Fruit fly (Drosophila melanogaster) whole organism, embryonic: ENCODE data around the gene Pde9.

Experiments used
- Bteb2 ChIP-seq: fragments of 200-800 bp; sonication (Bioruptor generic); optimal IDR thresholded peaks from 2 replicates; lab custom pipeline; 2016; ENCODE audit warnings: missing biosample characterization, missing genetic modification characterization
- CG10366 ChIP-seq: fragments of 200-800 bp; sonication (Bioruptor generic); IDR thresholded peaks from 2 replicates; pipeline ENCODE4 v1.3.6; 2022; ENCODE audit warnings: missing biosample characterization, missing genetic modification characterization
- CG11247 ChIP-seq: fragments of 200-800 bp; sonication (Bioruptor generic); IDR thresholded peaks from 2 replicates; pipeline ENCODE4 v1.3.6; 2022; ENCODE audit warnings: missing biosample characterization, missing genetic modification characterization
- CG11695 ChIP-seq: fragments of 200-800 bp; sonication (Bioruptor generic); IDR thresholded peaks from 3 replicates; pipeline ENCODE4 v1.3.6; 2022; ENCODE audit warnings: missing biosample characterization, missing genetic modification characterization
- CG11696 ChIP-seq: fragments of 200-800 bp; sonication (Bioruptor generic); IDR thresholded peaks from 2 replicates; pipeline ENCODE4 v1.3.6; 2022; ENCODE audit warnings: missing biosample characterization, missing genetic modification characterization
- CG12236 ChIP-seq: fragments of 200-800 bp; sonication (Bioruptor generic); optimal IDR thresholded peaks from 2 replicates; lab custom pipeline; 2016; ENCODE audit warnings: missing biosample characterization, missing genetic modification characterization
- CG16863 ChIP-seq: fragments of 200-800 bp; sonication (Bioruptor generic); optimal IDR thresholded peaks from 3 replicates; lab custom pipeline; 2016; ENCODE audit warnings: missing biosample characterization, missing genetic modification characterization
- CG1832 ChIP-seq: fragments of 200-800 bp; sonication (Bioruptor generic); optimal IDR thresholded peaks from 2 replicates; lab custom pipeline; 2017; ENCODE audit warnings: missing biosample characterization, mild to moderate bottlenecking, missing genetic modification characterization, inconsistent platforms
- CG2678 ChIP-seq: fragments of 200-800 bp; sonication (Bioruptor generic); optimal IDR thresholded peaks from 3 replicates; lab custom pipeline; 2019; ENCODE audit warnings: missing biosample characterization, mild to moderate bottlenecking, missing genetic modification characterization, moderate library complexity
- CG3065 ChIP-seq: fragments of 200-800 bp; sonication (Bioruptor generic); optimal IDR thresholded peaks from 2 replicates; lab custom pipeline; 2016; ENCODE audit warnings: missing biosample characterization, missing genetic modification characterization
- CG32772 ChIP-seq: fragments of 200-800 bp; sonication (Bioruptor generic); IDR thresholded peaks from 2 replicates; pipeline ENCODE4 v1.3.6; 2022; ENCODE audit warnings: missing biosample characterization, missing genetic modification characterization
- CG3281 ChIP-seq: fragments of 200-800 bp; sonication (Bioruptor generic); optimal IDR thresholded peaks from 3 replicates; lab custom pipeline; 2017; ENCODE audit warnings: missing biosample characterization, mild to moderate bottlenecking, missing genetic modification characterization
- CG34376 ChIP-seq: fragments of 200-800 bp; sonication (Bioruptor generic); optimal IDR thresholded peaks from 2 replicates; lab custom pipeline; 2018; ENCODE audit warnings: missing biosample characterization, mild to moderate bottlenecking, missing genetic modification characterization
- CG6175 ChIP-seq: fragments of 200-800 bp; sonication (Bioruptor generic); IDR thresholded peaks from 3 replicates; pipeline ENCODE4 v1.3.6; 2022; ENCODE audit warnings: missing biosample characterization, missing genetic modification characterization
- CG6654 ChIP-seq: fragments of 200-800 bp; sonication (Bioruptor generic); optimal IDR thresholded peaks from 2 replicates; lab custom pipeline; 2017; ENCODE audit warnings: missing biosample characterization, mild to moderate bottlenecking, missing genetic modification characterization
- CG6689 ChIP-seq: fragments of 200-800 bp; sonication (Bioruptor generic); IDR thresholded peaks from 2 replicates; pipeline ENCODE4 v1.3.6; 2022; ENCODE audit warnings: missing biosample characterization, missing genetic modification characterization
- CG6791 ChIP-seq: fragments of 200-800 bp; sonication (Bioruptor generic); IDR thresholded peaks from 3 replicates; pipeline ENCODE4 v1.3.6; 2022; ENCODE audit warnings: missing biosample characterization, missing genetic modification characterization; ENCODE audit not compliant: partially characterized antibody
- CG8290 ChIP-seq, 3 experiments: fragments of 200-800 bp; sonication (Bioruptor generic); optimal IDR thresholded peaks; 2 replicates each; lab custom pipeline; 2016 to 2019; ENCODE audit warnings: missing biosample characterization in 3 of 3, missing genetic modification characterization in 3 of 3, mild to moderate bottlenecking in 2 of 3, moderate library complexity in 1 of 3
- D19B ChIP-seq: fragments of 200-800 bp; sonication (Bioruptor generic); optimal IDR thresholded peaks from 2 replicates; lab custom pipeline; 2017; ENCODE audit warnings: missing biosample characterization, mild to moderate bottlenecking, missing genetic modification characterization
- Dp ChIP-seq: fragments of 200-800 bp; sonication (Bioruptor generic); optimal IDR thresholded peaks from 2 replicates; lab custom pipeline; 2018; ENCODE audit warnings: missing biosample characterization, mild to moderate bottlenecking, missing genetic modification characterization, moderate library complexity
- Ets97D ChIP-seq: fragments of 200-800 bp; sonication (Bioruptor generic); optimal IDR thresholded peaks from 3 replicates; lab custom pipeline; 2016; ENCODE audit warnings: missing biosample characterization, missing genetic modification characterization
- Gug ChIP-seq: fragments of 200-800 bp; sonication (Bioruptor generic); IDR thresholded peaks from 4 replicates; pipeline ENCODE4 v1.3.6; 2022; ENCODE audit warnings: missing biosample characterization, missing genetic modification characterization
- Hr78 ChIP-seq, 2 experiments: fragments of 200-800 bp in 1 of 2; fragments of >200 bp in 1 of 2; sonication (Bioruptor generic) in 1 of 2; optimal IDR thresholded peaks; 2 replicates each; lab custom pipeline; 2017 to 2019; ENCODE audit warnings: missing biosample characterization in 2 of 2, missing genetic modification characterization in 2 of 2, mild to moderate bottlenecking in 1 of 2, moderate library complexity in 1 of 2
- Nf-YB ChIP-seq: fragments of 200-800 bp; sonication (Bioruptor generic); optimal IDR thresholded peaks from 3 replicates; lab custom pipeline; 2019; ENCODE audit warnings: missing biosample characterization, mild to moderate bottlenecking, missing genetic modification characterization, moderate library complexity
- Stat92E ChIP-seq, 3 experiments: fragments of >200 bp in 2 of 3; fragments of 200-800 bp in 1 of 3; sonication (Bioruptor generic) in 1 of 3; optimal IDR thresholded peaks; 2 replicates each; lab custom pipeline; 2017 to 2019; ENCODE audit warnings: missing biosample characterization in 3 of 3, missing genetic modification characterization in 3 of 3, mild to moderate bottlenecking in 1 of 3, moderate library complexity in 1 of 3
- ara ChIP-seq: fragments of 200-800 bp; sonication (Bioruptor generic); IDR thresholded peaks from 2 replicates; pipeline ENCODE4 v1.3.6; 2022; ENCODE audit warnings: missing biosample characterization, missing genetic modification characterization
- ash1 ChIP-seq: fragments of 200-800 bp; sonication (Bioruptor generic); optimal IDR thresholded peaks from 2 replicates; lab custom pipeline; 2018; ENCODE audit warnings: missing biosample characterization, mild to moderate bottlenecking, missing genetic modification characterization
- bbx ChIP-seq: fragments of 200-800 bp; sonication (Bioruptor generic); IDR thresholded peaks from 2 replicates; pipeline ENCODE4 v1.3.6; 2022; ENCODE audit warnings: missing biosample characterization, missing genetic modification characterization; ENCODE audit not compliant: partially characterized antibody
- bcd ChIP-seq: fragments of 200-800 bp; sonication (Bioruptor generic); optimal IDR thresholded peaks from 2 replicates; lab custom pipeline; 2017; ENCODE audit warnings: missing biosample characterization, mild to moderate bottlenecking, missing genetic modification characterization
- bigmax ChIP-seq: fragments of 200-800 bp; sonication (Bioruptor generic); optimal IDR thresholded peaks from 2 replicates; lab custom pipeline; 2018; ENCODE audit warnings: missing biosample characterization, mild to moderate bottlenecking, missing genetic modification characterization
- chinmo ChIP-seq: fragments of 200-800 bp; sonication (Bioruptor generic); IDR thresholded peaks from 4 replicates; pipeline ENCODE4 v1.3.6; 2022; ENCODE audit warnings: missing biosample characterization, missing genetic modification characterization; ENCODE audit not compliant: partially characterized antibody
- corto ChIP-seq: fragments of 200-800 bp; sonication (Bioruptor generic); optimal IDR thresholded peaks from 2 replicates; lab custom pipeline; 2016; ENCODE audit warnings: missing biosample characterization, mild to moderate bottlenecking, missing genetic modification characterization, moderate library complexity
- dimm ChIP-seq: fragments of 200-800 bp; sonication (Bioruptor generic); IDR thresholded peaks from 2 replicates; pipeline ENCODE4 v1.3.6; 2022; ENCODE audit warnings: missing biosample characterization, missing genetic modification characterization
- exex ChIP-seq: fragments of 200-800 bp; sonication (Bioruptor generic); optimal IDR thresholded peaks from 4 replicates; lab custom pipeline; 2018; ENCODE audit warnings: missing biosample characterization, mild to moderate bottlenecking, missing genetic modification characterization, moderate library complexity
- gce ChIP-seq: fragments of 200-800 bp; sonication (Bioruptor generic); IDR thresholded peaks from 3 replicates; pipeline ENCODE4 v1.3.6; 2022; ENCODE audit warnings: missing biosample characterization, missing genetic modification characterization
- ham ChIP-seq: fragments of 200-800 bp; sonication (Bioruptor generic); IDR thresholded peaks from 2 replicates; pipeline ENCODE4 v1.3.6; 2022; ENCODE audit warnings: missing biosample characterization, missing genetic modification characterization
- insv ChIP-seq, 2 experiments: fragments of 200-800 bp; sonication (Bioruptor generic); optimal IDR thresholded peaks; 3 replicates each; lab custom pipeline; 2016 to 2018; ENCODE audit warnings: missing biosample characterization in 2 of 2, missing genetic modification characterization in 2 of 2
- ken ChIP-seq: fragments of 200-800 bp; sonication (Bioruptor generic); IDR thresholded peaks from 3 replicates; pipeline ENCODE4 v1.3.6; 2022; ENCODE audit warnings: missing biosample characterization, missing genetic modification characterization
- luna ChIP-seq: fragments of 200-800 bp; sonication (Bioruptor generic); optimal IDR thresholded peaks from 2 replicates; lab custom pipeline; 2016; ENCODE audit warnings: missing biosample characterization, missing genetic modification characterization
- mam ChIP-seq: fragments of 200-800 bp; sonication (Bioruptor generic); optimal IDR thresholded peaks from 3 replicates; lab custom pipeline; 2016; ENCODE audit warnings: missing biosample characterization, missing genetic modification characterization
- mirr ChIP-seq: fragments of 200-800 bp; sonication (Bioruptor generic); optimal IDR thresholded peaks from 3 replicates; lab custom pipeline; 2018; ENCODE audit warnings: missing biosample characterization, mild to moderate bottlenecking, missing genetic modification characterization
- psq ChIP-seq: fragments of 200-800 bp; sonication (Bioruptor generic); optimal IDR thresholded peaks from 2 replicates; lab custom pipeline; 2017; ENCODE audit warnings: missing biosample characterization, missing genetic modification characterization
- slbo ChIP-seq: fragments of 200-800 bp; sonication (Bioruptor generic); IDR thresholded peaks from 2 replicates; pipeline ENCODE4 v1.3.6; 2022; ENCODE audit warnings: missing biosample characterization, missing genetic modification characterization
- sr ChIP-seq: fragments of 200-800 bp; sonication (Bioruptor generic); IDR thresholded peaks from 3 replicates; pipeline ENCODE4 v1.3.6; 2022; ENCODE audit warnings: missing biosample characterization, missing genetic modification characterization
- sug ChIP-seq: fragments of 200-800 bp; optimal IDR thresholded peaks from 2 replicates; lab custom pipeline; 2019; ENCODE audit warnings: missing biosample characterization, mild to moderate bottlenecking, missing genetic modification characterization, moderate library complexity
- trh ChIP-seq: fragments of 200-800 bp; sonication (Bioruptor generic); optimal IDR thresholded peaks from 2 replicates; lab custom pipeline; 2016; ENCODE audit warnings: missing biosample characterization, missing genetic modification characterization
- unc-4 ChIP-seq: fragments of 200-800 bp; sonication (Bioruptor generic); IDR thresholded peaks from 2 replicates; pipeline ENCODE4 v1.3.6; 2022; ENCODE audit warnings: missing biosample characterization, missing genetic modification characterization; ENCODE audit not compliant: partially characterized antibody
- z ChIP-seq: fragments of 200-800 bp; sonication (Bioruptor generic); IDR thresholded peaks from 3 replicates; pipeline ENCODE4 v1.3.6; 2022; ENCODE audit warnings: missing biosample characterization, missing genetic modification characterization

The Pde9 gene

dm6 chrX:12753602-12754347 is 143.4 kb downstream of the Pde9 start (continued):
- TF ChIP-seq exex (tag; lab: Kevin White, UChicago) (peak; percentile 11), insv (GFP tag; optimal IDR thresholded peaks at IDR 0.05; lab: Kevin White, UChicago) (no peak), Gug (GFP tag; lab: Robert Waterston, UW) (0 out of 4 replicates have a peak, but pooled peaks have one; percentile 3), trh (no peak), dimm (GFP tag; lab: Robert Waterston, UW) (no peak), CG6689 (GFP tag; lab: Robert Waterston, UW) (no peak), CG1832 (GFP tag; lab: Kevin White, UChicago) (peak; percentile 73), CG11247 (GFP tag; lab: Robert Waterston, UW) (peak; percentile 11; the same call in 1 of the 2 replicates), mam (GFP tag; lab: Kevin White, UChicago) (no peak), CG3065 (GFP tag; lab: Kevin White, UChicago) (no peak), CG10366 (GFP tag; lab: Robert Waterston, UW) (peak; percentile 38; the same call in 1 of the 2 replicates), Dp (GFP tag; lab: Kevin White, UChicago) (no peak), CG6175 (GFP tag; lab: Robert Waterston, UW) (peak; percentile 43; the same call in 1 of the 3 replicates), unc-4 (GFP tag; lab: Robert Waterston, UW) (no peak), bbx (GFP tag; lab: Robert Waterston, UW) (no peak), CG34376 (GFP tag; lab: Kevin White, UChicago) (peak; percentile 67), sr (GFP tag; lab: Robert Waterston, UW) (peak; percentile 59; the same call in 1 of the 3 replicates), CG3281 (GFP tag; lab: Kevin White, UChicago) (no peak), mirr (GFP tag; lab: Kevin White, UChicago) (peak; percentile 23), CG2678 (peak; percentile 30), Hr78 (GFP tag; optimal IDR thresholded peaks at IDR 0.05; lab: Kevin White, UChicago) (peak in 1 of 2 experiments; percentile 48), ken (GFP tag; lab: Robert Waterston, UW) (0 out of 3 replicates have a peak, but pooled peaks have one; percentile 24), Nf-YB (no peak), luna (GFP tag; lab: Kevin White, UChicago) (no peak), corto (GFP tag; lab: Kevin White, UChicago) (peak; percentile 37), psq (GFP tag; lab: Kevin White, UChicago) (peak; percentile 81), CG6791 (no peak), Stat92E (GFP tag; optimal IDR thresholded peaks at IDR 0.05; lab: Kevin White, UChicago) (no peak), ara (GFP tag; lab: Robert Waterston, UW) (peak; percentile 45; the same call in 1 of the 2 replicates), bcd (GFP tag; lab: Kevin White, UChicago) (no peak), CG8290 (GFP tag; optimal IDR thresholded peaks at IDR 0.05; lab: Kevin White, UChicago) (no peak), CG8290 (tag; optimal IDR thresholded peaks at IDR 0.05; lab: Kevin White, UChicago) (peak in 1 of 2 experiments; percentile 62), Ets97D (GFP tag; lab: Kevin White, UChicago) (no peak), CG16863 (GFP tag; lab: Kevin White, UChicago) (no peak), D19B (no peak), CG12236 (no peak), bigmax (peak; percentile 86), ash1 (GFP tag; lab: Kevin White, UChicago) (peak; percentile 83), z (GFP tag; lab: Robert Waterston, UW) (no peak), Bteb2 (GFP tag; lab: Kevin White, UChicago) (no peak), ham (GFP tag; lab: Robert Waterston, UW) (peak; percentile 27; the same call in 1 of the 2 replicates), chinmo (GFP tag; lab: Robert Waterston, UW) (0 out of 4 replicates have a peak, but pooled peaks have one; percentile 79), slbo (GFP tag; lab: Robert Waterston, UW) (no peak), CG11696 (GFP tag; lab: Robert Waterston, UW) (no peak), sug (peak; percentile 63), gce (no peak), CG11695 (GFP tag; lab: Robert Waterston, UW) (no peak), CG32772 (GFP tag; lab: Robert Waterston, UW) (peak; percentile 85), CG6654 (GFP tag; lab: Kevin White, UChicago) (no peak)
